Fruit fly (Drosophila melanogaster): ENCODE results near the gene CG34179.

The CG34179 gene

dm6 chr2L:6022793-6023192, 25.7 kb downstream of the CG34179 start (continued):
- TF ChIP-seq CG6163 (GFP tag; IDR thresholded peaks at IDR 0.05) (peak; percentile 65), esn (GFP tag; optimal IDR thresholded peaks at IDR 0.05) (peak; percentile 33), Sox102F (GFP tag; optimal IDR thresholded peaks at IDR 0.05) (peak; percentile 40), CG8632 (GFP tag; optimal IDR thresholded peaks at IDR 0.05) (peak; percentile 51), CG3919 (GFP tag; optimal IDR thresholded peaks at IDR 0.05) (peak; percentile 82), CG31627 (GFP tag; optimal IDR thresholded peaks at IDR 0.05) (peak; percentile 42), CG16779 (tag; optimal IDR thresholded peaks at IDR 0.05) (peak; percentile 27), Sox15 (GFP tag; optimal IDR thresholded peaks at IDR 0.05) (peak; percentile 58), topi (GFP tag; optimal IDR thresholded peaks at IDR 0.05) (peak; percentile 60), CG10631 (GFP tag; optimal IDR thresholded peaks at IDR 0.05) (peak; percentile 64), Eip78C (GFP tag) (peak; percentile 92), Smox (GFP tag; optimal IDR thresholded peaks at IDR 0.05) (peak; percentile 21), CG8319 (GFP tag; optimal IDR thresholded peaks at IDR 0.05) (peak; percentile 55), Hr4 (GFP tag; optimal IDR thresholded peaks at IDR 0.05) (peak; percentile 29), Met (GFP tag; optimal IDR thresholded peaks at IDR 0.05) (peak; percentile 59), CG7368 (GFP tag; optimal IDR thresholded peaks at IDR 0.05) (peak; percentile 10), Hr39 (GFP tag; optimal IDR thresholded peaks at IDR 0.05) (peak; percentile 27), CG1621 (tag; optimal IDR thresholded peaks at IDR 0.05) (peak; percentile 16), CG32006 (GFP tag; optimal IDR thresholded peaks at IDR 0.05) (peak; percentile 63)

- TF ChIP-seq dsx (GFP tag; optimal IDR thresholded peaks at IDR 0.05; ENCODE audit: poor library complexity, severe bottlenecking) (no peak), fd59A (GFP tag; optimal IDR thresholded peaks at IDR 0.05) (no peak), CG3032 (tag; optimal IDR thresholded peaks at IDR 0.05) (no peak), Sox102F (GFP tag; optimal IDR thresholded peaks at IDR 0.05) (no peak), cyc (GFP tag; optimal IDR thresholded peaks at IDR 0.05) (no peak), Blimp-1 (GFP tag; optimal IDR thresholded peaks at IDR 0.05) (no peak), salr (GFP tag; optimal IDR thresholded peaks at IDR 0.05) (no peak), CG11902 (GFP tag; optimal IDR thresholded peaks at IDR 0.05) (no peak), CG6163 (GFP tag; IDR thresholded peaks at IDR 0.05) (no peak), lz (GFP tag; optimal IDR thresholded peaks at IDR 0.05) (no peak)
Measured at dm6 chr2L:6020535-6020934, 28.0 kb downstream of the CG34179 start, which contains the start of gene CG13996. Gene CG13996 (plus strand): TSS chr2L:6020835.

- peak; percentile 43 for TF ChIP-seq CG4318 (GFP tag; optimal IDR thresholded peaks at IDR 0.05)
- peak; percentile 58 for TF ChIP-seq net (GFP tag; optimal IDR thresholded peaks at IDR 0.05)
- no peak for TF ChIP-seq CG11294 (GFP tag; IDR thresholded peaks at IDR 0.05)
- TF ChIP-seq Met (GFP tag; optimal IDR thresholded peaks at IDR 0.05), result peak; percentile 68
- TF ChIP-seq OdsH (GFP tag; optimal IDR thresholded peaks at IDR 0.05), result peak; percentile 73
- peak; percentile 50 for TF ChIP-seq CG11902 (GFP tag; optimal IDR thresholded peaks at IDR 0.05)
- TF ChIP-seq CG9139 (GFP tag; optimal IDR thresholded peaks at IDR 0.05), result peak; percentile 44
- TF ChIP-seq CG10631 (GFP tag; optimal IDR thresholded peaks at IDR 0.05), result peak; percentile 71
- peak; percentile 63 for TF ChIP-seq spab (GFP tag; optimal IDR thresholded peaks at IDR 0.05)
- peak; percentile 3 for TF ChIP-seq CG7368 (GFP tag; optimal IDR thresholded peaks at IDR 0.05)
- TF ChIP-seq eg (GFP tag; IDR thresholded peaks at IDR 0.05), result 0 out of 3 replicates have a peak, but pooled peaks have one; percentile 8
- peak; percentile 59 for TF ChIP-seq CG6276 (GFP tag; optimal IDR thresholded peaks at IDR 0.05)
- no peak for TF ChIP-seq CG3032 (tag; optimal IDR thresholded peaks at IDR 0.05)
- peak; percentile 51 for TF ChIP-seq vri (GFP tag; optimal IDR thresholded peaks at IDR 0.05)
- peak; percentile 68 for TF ChIP-seq CG15336 (GFP tag; IDR thresholded peaks at IDR 0.05)
- no peak for TF ChIP-seq Eip93F (GFP tag; optimal IDR thresholded peaks at IDR 0.05)
- peak; percentile 67 for TF ChIP-seq CG10669 (GFP tag; optimal IDR thresholded peaks at IDR 0.05)
- no peak for TF ChIP-seq CG16779 (tag; optimal IDR thresholded peaks at IDR 0.05)
- peak; percentile 81 for TF ChIP-seq CG3919 (GFP tag; optimal IDR thresholded peaks at IDR 0.05)
- peak; percentile 31 to 72 for TF ChIP-seq ss (GFP tag; optimal IDR thresholded peaks at IDR 0.05)
- peak; percentile 64 for TF ChIP-seq cyc (GFP tag; optimal IDR thresholded peaks at IDR 0.05)
- no peak for TF ChIP-seq fd85E (GFP tag; optimal IDR thresholded peaks at IDR 0.05)
- peak; percentile 70 for TF ChIP-seq Ets96B (tag; optimal IDR thresholded peaks at IDR 0.05)
- TF ChIP-seq Eip78C (GFP tag), result peak; percentile 93
- TF ChIP-seq svp (GFP tag), result peak; percentile 91
- TF ChIP-seq CG34406 (GFP tag; optimal IDR thresholded peaks at IDR 0.05), result peak; percentile 58
- no peak for TF ChIP-seq Gug (GFP tag; IDR thresholded peaks at IDR 0.05)
- TF ChIP-seq Eip75B (GFP tag; optimal IDR thresholded peaks at IDR 0.05), result peak; percentile 51
Measured at dm6 chr2L:6019352-6020131, 29.0 kb downstream of the CG34179 start, which contains the start of gene H2.0. Gene H2.0 (minus strand): TSS chr2L:6019402.
